Worm (Caenorhabditis elegans) whole organism, L2 larva: ENCODE results near the gene D1086.21.

ENCODE experiments used
- elt-1 ChIP-seq: fragments of 150-350 bp; optimal IDR thresholded peaks from 2 replicates; lab custom pipeline; 2014; ENCODE audit warnings: missing biosample characterization, missing genetic modification characterization
- elt-3 ChIP-seq: sonication (generic microtip); optimal IDR thresholded peaks from 2 replicates; lab custom pipeline; 2017; ENCODE audit warnings: missing biosample characterization, missing genetic modification characterization
- lin-13 ChIP-seq: fragments of 150-350 bp; optimal IDR thresholded peaks from 2 replicates; lab custom pipeline; 2014; ENCODE audit warnings: missing biosample characterization, missing genetic modification reagents, missing genetic modification characterization
- mbf-1 ChIP-seq: sonication (generic microtip); optimal IDR thresholded peaks from 2 replicates; lab custom pipeline; 2017; ENCODE audit warnings: missing biosample characterization, missing genetic modification characterization
- nhr-237 ChIP-seq: fragments of 150-350 bp; optimal IDR thresholded peaks from 2 replicates; lab custom pipeline; 2014; ENCODE audit warnings: missing biosample characterization, missing genetic modification characterization
- nhr-25 ChIP-seq: fragments of 150-350 bp; sonication (generic microtip); optimal IDR thresholded peaks from 3 replicates; lab custom pipeline; 2014; ENCODE audit warnings: missing biosample characterization, missing genetic modification characterization
- nhr-6 ChIP-seq: fragments of 150-350 bp; optimal IDR thresholded peaks from 2 replicates; lab custom pipeline; 2014; ENCODE audit warnings: missing biosample characterization, missing genetic modification characterization
- peb-1 ChIP-seq: fragments of 150-350 bp; optimal IDR thresholded peaks from 2 replicates; lab custom pipeline; 2014; ENCODE audit warnings: missing biosample characterization, missing genetic modification characterization
- snpc-4 ChIP-seq: fragments of 150-350 bp; optimal IDR thresholded peaks from 2 replicates; lab custom pipeline; 2014; ENCODE audit warnings: missing biosample characterization, missing genetic modification characterization
- unc-55 ChIP-seq: fragments of 150-350 bp; sonication (generic microtip); optimal IDR thresholded peaks from 3 replicates; lab custom pipeline; 2014; ENCODE audit warnings: missing biosample characterization, missing genetic modification reagents, missing genetic modification characterization

- TF ChIP-seq nhr-25 (tag; lab: Kevin White, UChicago) (no peak), lin-13 (GFP tag; lab: Kevin White, UChicago) (no peak), elt-3 (tag; lab: Kevin White, UChicago) (no peak), mbf-1 (tag; lab: Kevin White, UChicago) (no peak), nhr-237 (tag; lab: Kevin White, UChicago) (no peak), snpc-4 (tag; lab: Kevin White, UChicago) (no peak), peb-1 (tag; lab: Kevin White, UChicago) (no peak), elt-1 (tag; lab: Kevin White, UChicago) (no peak), nhr-6 (no peak), unc-55 (GFP tag; lab: Kevin White, UChicago) (no peak)
Observed at ce11 chrV:14023074-14023473, 41.4 kb upstream of the D1086.21 start, which contains the start of gene T08G5.15.
